Fruit fly (Drosophila melanogaster) whole organism: ENCODE results near the gene Lrrk.

Experiments
- EcR ChIP-seq, 2 experiments: fragments of >200 bp; optimal IDR thresholded peaks; 2 replicates each; lab custom pipeline; 2017; ENCODE audit warnings: missing biosample characterization in 2 of 2, missing genetic modification characterization in 2 of 2, missing genetic modification reagents in 2 of 2
- psq ChIP-seq: fragments of >200 bp; optimal IDR thresholded peaks from 2 replicates; lab custom pipeline; 2017
- usp ChIP-seq: fragments of >200 bp; optimal IDR thresholded peaks from 2 replicates; lab custom pipeline; 2017; ENCODE audit warnings: missing biosample characterization, missing genetic modification characterization, mixed read lengths

dm6 chr3R:20617583-20617982 is 17.7 kb upstream of the Lrrk start, which contains the start of gene CG5466:
- TF ChIP-seq psq (lab: Kevin White, UChicago) (no peak), usp (no peak), EcR (GFP tag; optimal IDR thresholded peaks at IDR 0.05; lab: Kevin White, UChicago) (no peak)
